ENCODE assay signal across 4 worm cellular contexts in genomic region chrIV:9001184-9001583, ce11.
TF ChIP-seq lines count a peak whose summit lies in the region.

No protein-coding gene starts in this region.

TF ChIP-seq in whole organism, L1 larva, 84 proteins besides CTCF, POLR2A, EP300 and RAD21:
- TF ChIP-seq unc-86 (tag; optimal IDR thresholded peaks at IDR 0.05; lab: Kevin White, UChicago) (no peak), snpc-4 (tag; optimal IDR thresholded peaks at IDR 0.05; lab: Kevin White, UChicago) (peak; percentile 79)

TF ChIP-seq in whole organism, L2 larva, 48 proteins besides CTCF, POLR2A, EP300 and RAD21:
- TF ChIP-seq ztf-1 (GFP tag; conservative IDR thresholded peaks at IDR 0.05; lab: Robert Waterston, UW) (no peak), snpc-4 (tag; optimal IDR thresholded peaks at IDR 0.05; lab: Kevin White, UChicago) (peak; percentile 10)
TF ChIP-seq in whole organism, L2 larva: peak in this region for 1.

TF ChIP-seq in whole organism, L4 larva, 104 proteins besides CTCF, POLR2A, EP300 and RAD21:
- TF ChIP-seq nhr-102 (tag; optimal IDR thresholded peaks at IDR 0.05; lab: Kevin White, UChicago) (peak; percentile 32), snpc-4 (tag; optimal IDR thresholded peaks at IDR 0.05; lab: Kevin White, UChicago) (peak; percentile 40), zip-2 (tag; optimal IDR thresholded peaks at IDR 0.05; lab: Kevin White, UChicago) (no peak), F26F4.8 (GFP tag; conservative IDR thresholded peaks at IDR 0.05; lab: Robert Waterston, UW) (no peak), aha-1 (tag; lab: Kevin White, UChicago) (peak; percentile 69), mdl-1 (tag; optimal IDR thresholded peaks at IDR 0.05; lab: Kevin White, UChicago) (no peak), dve-1 (tag; optimal IDR thresholded peaks at IDR 0.05; lab: Kevin White, UChicago; ENCODE audit: insufficient read depth) (peak; percentile 36), F49E8.2 (tag; optimal IDR thresholded peaks at IDR 0.05; lab: Kevin White, UChicago; ENCODE audit: borderline replicate concordance) (peak; percentile 68), snpc-1.2 (GFP tag; IDR thresholded peaks at IDR 0.05; lab: Robert Waterston, UW) (peak; percentile 90)
TF ChIP-seq in whole organism, L4 larva: peak in this region for 6.

TF ChIP-seq in whole organism, young adult, 124 proteins besides CTCF, POLR2A, EP300 and RAD21:
- TF ChIP-seq sdz-38 (tag; optimal IDR thresholded peaks at IDR 0.05; lab: Kevin White, UChicago) (no peak), F55B11.4 (tag; optimal IDR thresholded peaks at IDR 0.05; lab: Kevin White, UChicago; ENCODE audit: borderline replicate concordance, insufficient read depth) (no peak), hlh-26 (GFP tag; conservative IDR thresholded peaks at IDR 0.05; lab: Robert Waterston, UW) (no peak), mcd-1 (GFP tag; IDR thresholded peaks at IDR 0.05; lab: Robert Waterston, UW) (no peak), ztf-26 (tag; optimal IDR thresholded peaks at IDR 0.05; lab: Kevin White, UChicago) (no peak), lin-26 (GFP tag; IDR thresholded peaks at IDR 0.05; lab: Robert Waterston, UW) (peak; percentile 56; the same call in 1 of the 2 replicates), sea-2 (GFP tag; IDR thresholded peaks at IDR 0.05; lab: Robert Waterston, UW) (no peak), mel-28 (tag; optimal IDR thresholded peaks at IDR 0.05; lab: Kevin White, UChicago; ENCODE audit: borderline replicate concordance) (no peak), B0336.3 (GFP tag; IDR thresholded peaks at IDR 0.05; lab: Robert Waterston, UW) (no peak), lsl-1 (GFP tag; optimal IDR thresholded peaks at IDR 0.05; lab: Kevin White, UChicago) (peak; percentile 20), him-1 (tag; optimal IDR thresholded peaks at IDR 0.05; lab: Kevin White, UChicago) (peak; percentile 69), egl-44 (GFP tag; IDR thresholded peaks at IDR 0.05; lab: Robert Waterston, UW) (no peak), nfyb-1 (GFP tag; IDR thresholded peaks at IDR 0.05; lab: Robert Waterston, UW) (no peak), nhr-120 (GFP tag; IDR thresholded peaks at IDR 0.05; lab: Robert Waterston, UW) (no peak), pbrm-1 (GFP tag; IDR thresholded peaks at IDR 0.05; lab: Robert Waterston, UW) (peak; percentile 57; the same call in 1 of the 2 replicates), zfh-2 (GFP tag; conservative IDR thresholded peaks at IDR 0.05; lab: Robert Waterston, UW) (no peak), Y67H2A.10 (GFP tag; conservative IDR thresholded peaks at IDR 0.05; lab: Robert Waterston, UW) (no peak), lsy-27 (tag; optimal IDR thresholded peaks at IDR 0.05; lab: Kevin White, UChicago; ENCODE audit: borderline replicate concordance, insufficient read depth) (no peak), attf-3 (GFP tag; conservative IDR thresholded peaks at IDR 0.05; lab: Robert Waterston, UW) (no peak), ceh-40 (GFP tag; IDR thresholded peaks at IDR 0.05; lab: Robert Waterston, UW) (no peak), ZK185.1 (tag; optimal IDR thresholded peaks at IDR 0.05; lab: Kevin White, UChicago; ENCODE audit: poor library complexity, severe bottlenecking) (no peak), attf-5 (GFP tag; optimal IDR thresholded peaks at IDR 0.05; lab: Kevin White, UChicago) (no peak), nfya-2 (GFP tag; IDR thresholded peaks at IDR 0.05; lab: Robert Waterston, UW) (no peak), F52B5.7 (tag; optimal IDR thresholded peaks at IDR 0.05; lab: Kevin White, UChicago) (no peak), unc-130 (GFP tag; optimal IDR thresholded peaks at IDR 0.05; lab: Kevin White, UChicago) (no peak), F37B4.10 (GFP tag; IDR thresholded peaks at IDR 0.05; lab: Robert Waterston, UW) (no peak), Y95B8A.8 (GFP tag; IDR thresholded peaks at IDR 0.05; lab: Robert Waterston, UW) (no peak), nhr-90 (tag; optimal IDR thresholded peaks at IDR 0.05; lab: Kevin White, UChicago) (no peak), hmg-1.2 (GFP tag; IDR thresholded peaks at IDR 0.05; lab: Robert Waterston, UW) (peak; percentile 89), mes-4 (tag; optimal IDR thresholded peaks at IDR 0.05; lab: Kevin White, UChicago) (no peak), snpc-4 (GFP tag; optimal IDR thresholded peaks at IDR 0.05; lab: Kevin White, UChicago) (peak; percentile 92), snpc-4 (tag; optimal IDR thresholded peaks at IDR 0.05; lab: Kevin White, UChicago) (peak; percentile 84 to 95 (median 94)), let-607 (tag; optimal IDR thresholded peaks at IDR 0.05; lab: Kevin White, UChicago) (no peak), madf-8 (GFP tag; conservative IDR thresholded peaks at IDR 0.05; lab: Robert Waterston, UW) (no peak), F22D6.2 (tag; optimal IDR thresholded peaks at IDR 0.05; lab: Kevin White, UChicago) (no peak), B0035.1 (tag; optimal IDR thresholded peaks at IDR 0.05; lab: Kevin White, UChicago) (no peak), madf-3 (GFP tag; IDR thresholded peaks at IDR 0.05; lab: Robert Waterston, UW) (no peak), rec-8 (tag; optimal IDR thresholded peaks at IDR 0.05; lab: Kevin White, UChicago) (no peak), lin-54 (GFP tag; optimal IDR thresholded peaks at IDR 0.05; lab: Kevin White, UChicago) (no peak), somi-1 (GFP tag; optimal IDR thresholded peaks at IDR 0.05; lab: Kevin White, UChicago) (no peak), efl-1 (GFP tag; optimal IDR thresholded peaks at IDR 0.05; lab: Kevin White, UChicago) (no peak), snpc-3.4 (tag; optimal IDR thresholded peaks at IDR 0.05; lab: Kevin White, UChicago) (peak; percentile 81), F33H1.4 (GFP tag; IDR thresholded peaks at IDR 0.05; lab: Robert Waterston, UW) (no peak; the same call in 1 of the 2 replicates), ceh-27 (GFP tag; optimal IDR thresholded peaks at IDR 0.05; lab: Kevin White, UChicago) (no peak), egl-18 (GFP tag; IDR thresholded peaks at IDR 0.05; lab: Robert Waterston, UW) (no peak), tbp1 (GFP tag; optimal IDR thresholded peaks at IDR 0.05; lab: Kevin White, UChicago) (peak; percentile 74), K12H6.12 (tag; optimal IDR thresholded peaks at IDR 0.05; lab: Kevin White, UChicago) (no peak), nhr-179 (tag; optimal IDR thresholded peaks at IDR 0.05; lab: Kevin White, UChicago) (no peak), ceh-91 (GFP tag; IDR thresholded peaks at IDR 0.05; lab: Robert Waterston, UW) (no peak), snpc-1.1 (tag; optimal IDR thresholded peaks at IDR 0.05; lab: Kevin White, UChicago; ENCODE audit: insufficient read depth) (peak; percentile 93), B0261.1 (tag; optimal IDR thresholded peaks at IDR 0.05; lab: Kevin White, UChicago) (no peak), ztf-28 (GFP tag; IDR thresholded peaks at IDR 0.05; lab: Robert Waterston, UW) (no peak), sptf-2 (GFP tag; optimal IDR thresholded peaks at IDR 0.05; lab: Kevin White, UChicago) (no peak), attf-6 (GFP tag; IDR thresholded peaks at IDR 0.05; lab: Robert Waterston, UW) (peak; percentile 90), ceh-58 (GFP tag; IDR thresholded peaks at IDR 0.05; lab: Robert Waterston, UW) (no peak), chd-7 (tag; optimal IDR thresholded peaks at IDR 0.05; lab: Kevin White, UChicago) (no peak), cebp-1 (GFP tag; IDR thresholded peaks at IDR 0.05; lab: Robert Waterston, UW) (no peak), cebp-1 (tag; optimal IDR thresholded peaks at IDR 0.05; lab: Kevin White, UChicago) (no peak), ztf-22 (GFP tag; optimal IDR thresholded peaks at IDR 0.05; lab: Kevin White, UChicago) (no peak), hmg-20 (GFP tag; IDR thresholded peaks at IDR 0.05; lab: Robert Waterston, UW) (no peak), rpc-1 (optimal IDR thresholded peaks at IDR 0.05; lab: Kevin White, UChicago) (no peak), rpc-1 (tag; optimal IDR thresholded peaks at IDR 0.05; lab: Kevin White, UChicago) (no peak), ztf-18 (tag; optimal IDR thresholded peaks at IDR 0.05; lab: Kevin White, UChicago) (no peak), F57A8.1 (GFP tag; optimal IDR thresholded peaks at IDR 0.05; lab: Kevin White, UChicago) (no peak), snpc-1.3 (tag; optimal IDR thresholded peaks at IDR 0.05; lab: Kevin White, UChicago; ENCODE audit: insufficient read depth) (peak; percentile 73), ceh-100 (GFP tag; IDR thresholded peaks at IDR 0.05; lab: Robert Waterston, UW) (no peak), Y53F4B.3 (GFP tag; IDR thresholded peaks at IDR 0.05; lab: Robert Waterston, UW) (no peak), akir-1 (GFP tag; optimal IDR thresholded peaks at IDR 0.05; lab: Kevin White, UChicago) (no peak), D2030.7 (GFP tag; IDR thresholded peaks at IDR 0.05; lab: Robert Waterston, UW) (peak; percentile 69; the same call in 1 of the 2 replicates), ccch-3 (GFP tag; optimal IDR thresholded peaks at IDR 0.05; lab: Kevin White, UChicago) (no peak), nfya-1 (tag; optimal IDR thresholded peaks at IDR 0.05; lab: Kevin White, UChicago; ENCODE audit: borderline replicate concordance, insufficient read depth) (no peak), mxl-1 (tag; optimal IDR thresholded peaks at IDR 0.05; lab: Kevin White, UChicago) (no peak), ama-1 (optimal IDR thresholded peaks at IDR 0.05; lab: Kevin White, UChicago) (no peak), ama-1 (GFP tag; optimal IDR thresholded peaks at IDR 0.05; lab: Kevin White, UChicago) (no peak), B0019.2 (GFP tag; conservative IDR thresholded peaks at IDR 0.05; lab: Robert Waterston, UW) (no peak), tbx-9 (tag; optimal IDR thresholded peaks at IDR 0.05; lab: Kevin White, UChicago; ENCODE audit: borderline replicate concordance) (no peak), F49E8.2 (tag; optimal IDR thresholded peaks at IDR 0.05; lab: Kevin White, UChicago; ENCODE audit: insufficient read depth) (peak; percentile 26), ets-4 (GFP tag; optimal IDR thresholded peaks at IDR 0.05; lab: Kevin White, UChicago) (no peak), pha-4 (tag; optimal IDR thresholded peaks at IDR 0.05; lab: Kevin White, UChicago) (no peak), nhr-27 (tag; optimal IDR thresholded peaks at IDR 0.05; lab: Kevin White, UChicago) (no peak)
TF ChIP-seq in whole organism, young adult: peak in this region for 13.
